Worm (Caenorhabditis elegans) whole organism, L4 larva: ENCODE data around the gene gpx-2.

ENCODE experiments used
- D1046.2 ChIP-seq: fragments of 200-800 bp; sonication (Bioruptor generic); IDR thresholded peaks from 2 replicates; pipeline ENCODE4 v1.3.6; 2022; ENCODE audit warnings: missing genetic modification characterization, missing compliant biosample characterization
- F10B5.3 ChIP-seq: sonication (generic microtip); optimal IDR thresholded peaks from 2 replicates; lab custom pipeline; 2016; ENCODE audit warnings: mild to moderate bottlenecking, missing genetic modification characterization, missing compliant biosample characterization
- F26F4.8 ChIP-seq: fragments of 200-800 bp; sonication (Bioruptor generic); conservative IDR thresholded peaks from 2 replicates; pipeline ENCODE4 v1.3.6; 2022; ENCODE audit warnings: missing genetic modification characterization, missing compliant biosample characterization
- F37D6.2 ChIP-seq: sonication (generic microtip); optimal IDR thresholded peaks from 2 replicates; lab custom pipeline; 2016; ENCODE audit warnings: mild to moderate bottlenecking, missing genetic modification characterization, missing compliant biosample characterization
- F44E2.7 ChIP-seq: fragments of 200-800 bp; sonication (Bioruptor generic); IDR thresholded peaks from 2 replicates; pipeline ENCODE4 v2.1.2; 2022; ENCODE audit warnings: missing genetic modification characterization, missing compliant biosample characterization
- Y105C5A.15 ChIP-seq: fragments of 200-800 bp; sonication (Bioruptor generic); IDR thresholded peaks from 2 replicates; pipeline ENCODE4 v1.3.6; 2022; ENCODE audit warnings: missing genetic modification characterization, missing compliant biosample characterization
- Y48G9A.11 ChIP-seq: fragments of 200-800 bp; sonication (Bioruptor generic); IDR thresholded peaks from 2 replicates; pipeline ENCODE4 v1.3.6; 2022; ENCODE audit warnings: missing genetic modification reagents, missing genetic modification characterization, missing compliant biosample characterization
- ZK337.2 ChIP-seq: fragments of 200-800 bp; sonication (Bioruptor generic); IDR thresholded peaks from 2 replicates; pipeline ENCODE4 v1.3.6; 2022; ENCODE audit warnings: missing genetic modification reagents, missing genetic modification characterization, missing compliant biosample characterization
- ama-1 ChIP-seq: fragments of 150-350 bp; optimal IDR thresholded peaks from 2 replicates; lab custom pipeline; 2014; ENCODE audit warnings: inconsistent platforms, mixed read lengths
- ceh-28 ChIP-seq: fragments of 150-350 bp; optimal IDR thresholded peaks from 2 replicates; lab custom pipeline; 2014; ENCODE audit warnings: missing biosample characterization, missing genetic modification reagents, missing genetic modification characterization
- ceh-32 ChIP-seq: sonication (generic microtip); optimal IDR thresholded peaks from 2 replicates; lab custom pipeline; 2016; ENCODE audit warnings: mild to moderate bottlenecking, missing genetic modification characterization, missing compliant biosample characterization; ENCODE audit not compliant: poor library complexity
- ceh-44 ChIP-seq: fragments of 200-800 bp; sonication (Bioruptor generic); IDR thresholded peaks from 2 replicates; pipeline ENCODE4 v1.3.6; 2022; ENCODE audit warnings: missing genetic modification reagents, missing genetic modification characterization, missing compliant biosample characterization
- ces-1 ChIP-seq: fragments of 150-350 bp; sonication (generic microtip); optimal IDR thresholded peaks from 4 replicates; lab custom pipeline; 2014; ENCODE audit warnings: missing biosample characterization, missing genetic modification reagents, missing genetic modification characterization
- cey-2 ChIP-seq: sonication (generic microtip); optimal IDR thresholded peaks from 3 replicates; lab custom pipeline; 2017; ENCODE audit warnings: missing genetic modification characterization, mild to moderate bottlenecking, missing compliant biosample characterization, antibody characterized with exemption, borderline replicate concordance; ENCODE audit not compliant: insufficient read depth
- daf-16 ChIP-seq, 3 experiments: sonication (generic microtip); optimal IDR thresholded peaks; 2 replicates each; lab custom pipeline; 2016 to 2017; ENCODE audit warnings: missing genetic modification characterization in 3 of 3, missing genetic modification reagents in 3 of 3, mild to moderate bottlenecking in 2 of 3, missing compliant biosample characterization in 2 of 3, missing biosample characterization in 1 of 3, moderate library complexity in 1 of 3
- dpl-1 ChIP-seq: fragments of 150-350 bp; optimal IDR thresholded peaks from 2 replicates; lab custom pipeline; 2014; ENCODE audit warnings: missing biosample characterization, missing genetic modification reagents, missing genetic modification characterization
- duxl-1 ChIP-seq: sonication (generic microtip); optimal IDR thresholded peaks from 2 replicates; lab custom pipeline; 2016; ENCODE audit warnings: mild to moderate bottlenecking, missing genetic modification characterization, moderate library complexity, missing compliant biosample characterization; ENCODE audit not compliant: poor library complexity
- egl-43 ChIP-seq: fragments of 200-800 bp; sonication (Bioruptor generic); IDR thresholded peaks from 2 replicates; pipeline ENCODE4 v1.3.6; 2022; ENCODE audit warnings: missing genetic modification reagents, missing genetic modification characterization, missing compliant biosample characterization
- gei-8 ChIP-seq: fragments of 200-800 bp; sonication (Bioruptor generic); optimal IDR thresholded peaks from 2 replicates; lab custom pipeline; 2018; ENCODE audit warnings: mild to moderate bottlenecking, missing genetic modification characterization, missing compliant biosample characterization
- hif-1 ChIP-seq, 2 experiments: sonication (generic microtip); optimal IDR thresholded peaks; 2 replicates each; lab custom pipeline; 2016 to 2017; ENCODE audit warnings: missing compliant biosample characterization in 2 of 2, missing genetic modification characterization in 2 of 2, missing genetic modification reagents in 2 of 2, missing genotype in 2 of 2, mild to moderate bottlenecking in 1 of 2
- hlh-30 ChIP-seq: sonication (generic microtip); optimal IDR thresholded peaks from 2 replicates; lab custom pipeline; 2017; ENCODE audit warnings: antibody characterized with exemption, mild to moderate bottlenecking, missing genetic modification characterization, missing compliant biosample characterization; ENCODE audit not compliant: insufficient read depth
- lim-7 ChIP-seq: fragments of 200-800 bp; sonication (Bioruptor generic); IDR thresholded peaks from 2 replicates; pipeline ENCODE4 v1.3.6; 2022; ENCODE audit warnings: missing genetic modification characterization, missing compliant biosample characterization
- lin-29 ChIP-seq: fragments of 200-800 bp; sonication (Bioruptor generic); IDR thresholded peaks from 2 replicates; pipeline ENCODE4 v1.3.6; 2022; ENCODE audit warnings: missing genetic modification reagents, missing genetic modification characterization, missing compliant biosample characterization
- lin-38 ChIP-seq: fragments of 200-800 bp; sonication (Bioruptor generic); IDR thresholded peaks from 2 replicates; pipeline ENCODE4 v1.3.6; 2022; ENCODE audit warnings: missing genetic modification reagents, missing genetic modification characterization, missing compliant biosample characterization
- lir-3 ChIP-seq: sonication (generic microtip); optimal IDR thresholded peaks from 2 replicates; lab custom pipeline; 2016; ENCODE audit warnings: mild to moderate bottlenecking, missing genetic modification characterization, missing compliant biosample characterization
- lsy-2 ChIP-seq, 2 experiments: fragments of 150-350 bp in 1 of 2; sonication (generic microtip) in 1 of 2; optimal IDR thresholded peaks; 2 replicates each; lab custom pipeline; 2014 to 2017; ENCODE audit warnings: missing biosample characterization in 2 of 2, missing genetic modification characterization in 2 of 2
- madf-9 ChIP-seq: fragments of 200-800 bp; sonication (Bioruptor generic); conservative IDR thresholded peaks from 2 replicates; pipeline ENCODE4 v1.3.6; 2022; ENCODE audit warnings: missing genetic modification reagents, missing genetic modification characterization, missing compliant biosample characterization
- mdl-1 ChIP-seq, 2 experiments: fragments of 150-350 bp in 1 of 2; sonication (generic microtip) in 1 of 2; optimal IDR thresholded peaks; 2 replicates each; lab custom pipeline; 2014 to 2017; ENCODE audit warnings: missing biosample characterization in 2 of 2, missing genetic modification characterization in 2 of 2
- mdt-29 ChIP-seq: fragments of 200-800 bp; sonication (Bioruptor generic); IDR thresholded peaks from 2 replicates; pipeline ENCODE4 v1.3.6; 2022; ENCODE audit warnings: missing genetic modification reagents, missing genetic modification characterization, missing compliant biosample characterization
- mes-2 ChIP-seq: sonication (generic microtip); optimal IDR thresholded peaks from 2 replicates; lab custom pipeline; 2016; ENCODE audit warnings: missing genotype, mild to moderate bottlenecking, missing genetic modification characterization, missing compliant biosample characterization; ENCODE audit not compliant: poor library complexity, severe bottlenecking
- mxl-2 ChIP-seq: fragments of 200-800 bp; sonication (Bioruptor generic); conservative IDR thresholded peaks from 2 replicates; pipeline ENCODE4 v1.3.6; 2022; ENCODE audit warnings: missing genetic modification reagents, missing genetic modification characterization, missing compliant biosample characterization
- nhr-102 ChIP-seq: sonication (generic microtip); optimal IDR thresholded peaks from 2 replicates; lab custom pipeline; 2016; ENCODE audit warnings: mild to moderate bottlenecking, missing genetic modification characterization, moderate library complexity, missing compliant biosample characterization
- nhr-111 ChIP-seq: fragments of 200-800 bp; sonication (Bioruptor generic); optimal IDR thresholded peaks from 2 replicates; lab custom pipeline; 2018; ENCODE audit warnings: mild to moderate bottlenecking, missing genetic modification characterization, missing compliant biosample characterization
- nhr-25 ChIP-seq: sonication (generic microtip); optimal IDR thresholded peaks from 2 replicates; lab custom pipeline; 2017; ENCODE audit warnings: missing genetic modification characterization, mild to moderate bottlenecking, missing compliant biosample characterization, antibody characterized with exemption, moderate library complexity, borderline replicate concordance; ENCODE audit not compliant: insufficient read depth
- nhr-28 ChIP-seq: fragments of 150-350 bp; optimal IDR thresholded peaks from 2 replicates; lab custom pipeline; 2014; ENCODE audit warnings: missing biosample characterization, missing genetic modification characterization
- nhr-41 ChIP-seq: fragments of 200-800 bp; sonication (Bioruptor generic); IDR thresholded peaks from 2 replicates; pipeline ENCODE4 v1.3.6; 2022; ENCODE audit warnings: missing genetic modification reagents, missing genetic modification characterization, missing compliant biosample characterization
- nhr-76 ChIP-seq: fragments of 150-350 bp; optimal IDR thresholded peaks from 2 replicates; lab custom pipeline; 2014; ENCODE audit warnings: missing biosample characterization, missing genetic modification characterization
- nhr-77 ChIP-seq: fragments of 150-350 bp; optimal IDR thresholded peaks from 2 replicates; lab custom pipeline; 2014; ENCODE audit warnings: missing biosample characterization, missing genetic modification characterization
- pqm-1 ChIP-seq: sonication (generic microtip); optimal IDR thresholded peaks from 2 replicates; lab custom pipeline; 2017; ENCODE audit warnings: missing biosample characterization, missing genetic modification characterization
- rbr-2 ChIP-seq: sonication (generic microtip); optimal IDR thresholded peaks from 2 replicates; lab custom pipeline; 2016; ENCODE audit warnings: missing genotype, missing genetic modification characterization, missing compliant biosample characterization
- sdz-12 ChIP-seq: fragments of 200-800 bp; sonication (Bioruptor generic); optimal IDR thresholded peaks from 2 replicates; lab custom pipeline; 2018; ENCODE audit warnings: mild to moderate bottlenecking, missing genetic modification characterization, missing compliant biosample characterization
- skn-1 ChIP-seq: fragments of 150-350 bp; optimal IDR thresholded peaks from 2 replicates; lab custom pipeline; 2014; ENCODE audit warnings: missing biosample characterization, missing genetic modification characterization
- spr-1 ChIP-seq: sonication (generic microtip); optimal IDR thresholded peaks from 2 replicates; lab custom pipeline; 2016; ENCODE audit warnings: mild to moderate bottlenecking, missing genetic modification characterization, missing compliant biosample characterization
- tag-97 ChIP-seq: fragments of 200-800 bp; sonication (Bioruptor generic); IDR thresholded peaks from 2 replicates; pipeline ENCODE4 v1.3.6; 2022; ENCODE audit warnings: missing genetic modification characterization, missing compliant biosample characterization
- unc-130 ChIP-seq: sonication (generic microtip); optimal IDR thresholded peaks from 2 replicates; lab custom pipeline; 2016; ENCODE audit warnings: missing genetic modification reagents, missing genetic modification characterization, missing compliant biosample characterization
- unc-39 ChIP-seq: sonication (generic microtip); optimal IDR thresholded peaks from 2 replicates; lab custom pipeline; 2017; ENCODE audit warnings: missing biosample characterization, missing genetic modification characterization
- vab-7 ChIP-seq: fragments of 200-800 bp; sonication (Bioruptor generic); IDR thresholded peaks from 2 replicates; pipeline ENCODE4 v1.3.6; 2022; ENCODE audit warnings: missing genetic modification reagents, missing genetic modification characterization, missing compliant biosample characterization
- zfp-3 ChIP-seq: fragments of 200-800 bp; sonication (Bioruptor generic); conservative IDR thresholded peaks from 2 replicates; pipeline ENCODE4 v1.3.6; 2022; ENCODE audit warnings: missing genetic modification reagents, missing genetic modification characterization, missing compliant biosample characterization
- zip-11 ChIP-seq: fragments of 200-800 bp; sonication (Bioruptor generic); IDR thresholded peaks from 2 replicates; pipeline ENCODE4 v1.3.6; 2022; ENCODE audit warnings: missing genetic modification characterization, missing compliant biosample characterization
- zip-2 ChIP-seq: fragments of 150-350 bp; optimal IDR thresholded peaks from 2 replicates; lab custom pipeline; 2014; ENCODE audit warnings: missing biosample characterization, missing genetic modification characterization

Gene gpx-2

DNA sequence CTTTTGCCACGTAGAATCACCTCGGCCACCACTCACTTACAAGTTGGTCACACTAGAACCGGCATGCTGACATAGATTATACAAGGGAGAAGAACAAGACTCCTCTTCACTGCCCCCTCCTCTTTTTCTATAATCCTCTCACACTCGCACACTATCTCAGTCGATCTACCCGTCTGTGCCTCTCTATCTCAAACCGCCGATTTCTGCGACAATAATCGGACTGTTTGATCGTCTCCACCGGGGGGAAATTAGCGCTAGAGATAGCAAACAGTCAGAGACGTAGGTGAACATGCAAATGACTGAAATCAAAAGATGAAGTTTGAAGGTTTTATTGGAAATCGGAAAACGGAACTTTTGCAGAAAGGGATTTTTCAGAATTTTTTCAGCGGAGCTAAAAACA is 44.1 kb upstream of the gpx-2 start (continued):
- peak in 1 of 2 experiments; percentile 3 for TF ChIP-seq hif-1 (tag; optimal IDR thresholded peaks at IDR 0.05; lab: Kevin White, UChicago)
- TF ChIP-seq tag-97: no peak
- no peak for TF ChIP-seq madf-9 (GFP tag; lab: Robert Waterston, UW)
- TF ChIP-seq sdz-12 (GFP tag; lab: Kevin White, UChicago): no peak
- TF ChIP-seq gei-8: no peak
- no peak for TF ChIP-seq ama-1 (lab: Kevin White, UChicago)
- no peak for TF ChIP-seq skn-1 (tag; lab: Kevin White, UChicago)
- TF ChIP-seq ZK337.2 (GFP tag; lab: Robert Waterston, UW): no peak
- TF ChIP-seq dpl-1: peak; percentile 60
- peak; percentile 97 for TF ChIP-seq nhr-77 (tag; lab: Kevin White, UChicago)
- TF ChIP-seq unc-130 (GFP tag; lab: Kevin White, UChicago): no peak
- TF ChIP-seq ceh-44 (GFP tag; lab: Robert Waterston, UW): no peak
- peak; percentile 79 for TF ChIP-seq hlh-30 (tag; lab: Kevin White, UChicago)
- peak in 1 of 2 experiments; percentile 59 for TF ChIP-seq mdl-1 (tag; optimal IDR thresholded peaks at IDR 0.05; lab: Kevin White, UChicago)
- TF ChIP-seq lir-3 (tag; lab: Kevin White, UChicago): no peak
- TF ChIP-seq F37D6.2 (tag; lab: Kevin White, UChicago): no peak
- TF ChIP-seq nhr-76 (tag; lab: Kevin White, UChicago): no peak
- no peak for TF ChIP-seq pqm-1 (tag; lab: Kevin White, UChicago)
- TF ChIP-seq nhr-28: peak; percentile 88
- no peak for TF ChIP-seq F10B5.3 (tag; lab: Kevin White, UChicago)
- TF ChIP-seq rbr-2: peak; percentile 22
- no peak for TF ChIP-seq zip-11 (GFP tag; lab: Robert Waterston, UW)
- TF ChIP-seq lin-29 (GFP tag; lab: Robert Waterston, UW): no peak
- no peak for TF ChIP-seq mxl-2 (GFP tag; lab: Robert Waterston, UW)
- no peak for TF ChIP-seq mdt-29
- no peak for TF ChIP-seq egl-43 (GFP tag; lab: Robert Waterston, UW)
- TF ChIP-seq duxl-1 (tag; lab: Kevin White, UChicago): no peak
- no peak for TF ChIP-seq nhr-111 (GFP tag; lab: Kevin White, UChicago)
- TF ChIP-seq D1046.2 (GFP tag; lab: Robert Waterston, UW): no peak
- TF ChIP-seq mes-2 (tag; lab: Kevin White, UChicago): peak; percentile 63
- TF ChIP-seq spr-1 (tag; lab: Kevin White, UChicago): peak; percentile 44
- TF ChIP-seq F26F4.8 (GFP tag; lab: Robert Waterston, UW): no peak
- no peak for TF ChIP-seq nhr-41 (GFP tag; lab: Robert Waterston, UW)
- no peak for TF ChIP-seq Y105C5A.15 (GFP tag; lab: Robert Waterston, UW)
- TF ChIP-seq lsy-2 (tag; optimal IDR thresholded peaks at IDR 0.05; lab: Kevin White, UChicago): peak in 1 of 2 experiments; percentile 59
- TF ChIP-seq unc-39: no peak
- TF ChIP-seq nhr-102 (tag; lab: Kevin White, UChicago): peak; percentile 66
- TF ChIP-seq Y48G9A.11 (GFP tag; lab: Robert Waterston, UW): no peak
- no peak for TF ChIP-seq cey-2 (tag; lab: Kevin White, UChicago)
- TF ChIP-seq ceh-28 (tag; lab: Kevin White, UChicago): no peak
- TF ChIP-seq zfp-3 (GFP tag; lab: Robert Waterston, UW): no peak
- no peak for TF ChIP-seq lin-38 (GFP tag; lab: Robert Waterston, UW)
- peak; percentile 78 for TF ChIP-seq nhr-25 (tag; lab: Kevin White, UChicago)
- no peak for TF ChIP-seq ceh-32
- TF ChIP-seq lim-7 (GFP tag; lab: Robert Waterston, UW): no peak
- no peak for TF ChIP-seq F44E2.7 (GFP tag; lab: Robert Waterston, UW)
- TF ChIP-seq vab-7 (GFP tag; lab: Robert Waterston, UW): no peak
- no peak for TF ChIP-seq zip-2 (tag; lab: Kevin White, UChicago)
- TF ChIP-seq ces-1 (GFP tag; lab: Kevin White, UChicago): no peak
- TF ChIP-seq daf-16 (GFP tag; optimal IDR thresholded peaks at IDR 0.05; lab: Kevin White, UChicago): no peak
- TF ChIP-seq daf-16 (tag; optimal IDR thresholded peaks at IDR 0.05; lab: Kevin White, UChicago): peak; percentile 69
